Fruit fly (Drosophila melanogaster) whole organism, prepupa: Measurements from ENCODE around the gene COX6B.

ENCODE experiments used
- CG10631 ChIP-seq: fragments of 200-800 bp; sonication (Bioruptor generic); optimal IDR thresholded peaks from 2 replicates; lab custom pipeline; 2016; ENCODE audit warnings: missing biosample characterization, missing genetic modification characterization
- CG10669 ChIP-seq: fragments of 200-800 bp; sonication (Bioruptor generic); optimal IDR thresholded peaks from 3 replicates; lab custom pipeline; 2018; ENCODE audit warnings: missing biosample characterization, mild to moderate bottlenecking, missing genetic modification characterization, moderate library complexity
- CG11294 ChIP-seq: fragments of 200-800 bp; sonication (Bioruptor generic); IDR thresholded peaks from 2 replicates; pipeline ENCODE4 v1.3.6; 2022; ENCODE audit warnings: missing biosample characterization, missing genetic modification characterization
- CG1621 ChIP-seq: fragments of 200-800 bp; sonication (Bioruptor generic); optimal IDR thresholded peaks from 3 replicates; lab custom pipeline; 2018; ENCODE audit warnings: missing biosample characterization, mild to moderate bottlenecking, missing genetic modification characterization
- CG3032 ChIP-seq: fragments of 200-800 bp; optimal IDR thresholded peaks from 2 replicates; lab custom pipeline; 2019; ENCODE audit warnings: missing biosample characterization, mild to moderate bottlenecking, missing genetic modification characterization, moderate library complexity
- CG31627 ChIP-seq: fragments of 200-800 bp; sonication (Bioruptor generic); optimal IDR thresholded peaks from 3 replicates; lab custom pipeline; 2016; ENCODE audit warnings: missing biosample characterization, missing genetic modification characterization
- CG32006 ChIP-seq: fragments of 200-800 bp; sonication (Bioruptor generic); optimal IDR thresholded peaks from 3 replicates; lab custom pipeline; 2017; ENCODE audit warnings: missing biosample characterization, mild to moderate bottlenecking, missing genetic modification characterization
- CG34406 ChIP-seq: fragments of 200-800 bp; sonication (Bioruptor generic); optimal IDR thresholded peaks from 3 replicates; lab custom pipeline; 2016; ENCODE audit warnings: missing biosample characterization, missing genetic modification characterization
- CG3919 ChIP-seq: fragments of 200-800 bp; sonication (Bioruptor generic); optimal IDR thresholded peaks from 3 replicates; lab custom pipeline; 2016; ENCODE audit warnings: missing biosample characterization, missing genetic modification characterization
- CG4318 ChIP-seq: fragments of 200-800 bp; sonication (Bioruptor generic); optimal IDR thresholded peaks from 3 replicates; lab custom pipeline; 2017; ENCODE audit warnings: missing biosample characterization, mild to moderate bottlenecking, missing genetic modification characterization
- CG6163 ChIP-seq: fragments of 200-800 bp; sonication (Bioruptor generic); IDR thresholded peaks from 3 replicates; pipeline ENCODE4 v1.3.6; 2022; ENCODE audit warnings: missing biosample characterization, missing genetic modification characterization
- CG6276 ChIP-seq: fragments of 200-800 bp; sonication (Bioruptor generic); optimal IDR thresholded peaks from 2 replicates; lab custom pipeline; 2017; ENCODE audit warnings: missing biosample characterization, mild to moderate bottlenecking, missing genetic modification characterization
- CG6808 ChIP-seq: fragments of 200-800 bp; sonication (Bioruptor generic); optimal IDR thresholded peaks from 3 replicates; lab custom pipeline; 2017; ENCODE audit warnings: missing biosample characterization, missing genetic modification characterization, mild to moderate bottlenecking, moderate library complexity, missing genetic modification reagents
- CG7368 ChIP-seq: fragments of 200-800 bp; sonication (Bioruptor generic); optimal IDR thresholded peaks from 3 replicates; lab custom pipeline; 2016; ENCODE audit warnings: missing biosample characterization, missing genetic modification characterization
- CG8119 ChIP-seq: fragments of 200-800 bp; sonication (Bioruptor generic); IDR thresholded peaks from 3 replicates; pipeline ENCODE4 v1.3.6; 2022; ENCODE audit warnings: missing biosample characterization, missing genetic modification characterization
- CG8319 ChIP-seq: fragments of 200-800 bp; sonication (Bioruptor generic); optimal IDR thresholded peaks from 3 replicates; lab custom pipeline; 2016; ENCODE audit warnings: missing biosample characterization, missing genetic modification characterization
- CG8632 ChIP-seq: fragments of 200-800 bp; sonication (Bioruptor generic); optimal IDR thresholded peaks from 3 replicates; lab custom pipeline; 2016; ENCODE audit warnings: missing biosample characterization, missing genetic modification characterization
- Eip75B ChIP-seq: fragments of 200-800 bp; sonication (Bioruptor generic); optimal IDR thresholded peaks from 3 replicates; lab custom pipeline; 2016; ENCODE audit warnings: missing biosample characterization, missing genetic modification characterization
- Eip78C ChIP-seq: fragments of 200-800 bp; sonication (Bioruptor generic); peaks from one replicate; lab custom pipeline; 2016; ENCODE audit warnings: missing biosample characterization, missing genetic modification characterization
- Ets96B ChIP-seq: fragments of 200-800 bp; optimal IDR thresholded peaks from 2 replicates; lab custom pipeline; 2019; ENCODE audit warnings: missing biosample characterization, mild to moderate bottlenecking, missing genetic modification characterization, moderate library complexity
- Hr38 ChIP-seq: sonication (Bioruptor generic); optimal IDR thresholded peaks from 2 replicates; lab custom pipeline; 2016; ENCODE audit warnings: missing biosample characterization, missing genetic modification characterization
- Hr39 ChIP-seq: fragments of 200-800 bp; sonication (Bioruptor generic); optimal IDR thresholded peaks from 2 replicates; lab custom pipeline; 2016; ENCODE audit warnings: missing biosample characterization, missing genetic modification characterization
- Hr4 ChIP-seq: fragments of 200-800 bp; sonication (Bioruptor generic); optimal IDR thresholded peaks from 3 replicates; lab custom pipeline; 2016; ENCODE audit warnings: missing biosample characterization, missing genetic modification characterization
- Lpt ChIP-seq: fragments of 200-800 bp; sonication (Bioruptor generic); optimal IDR thresholded peaks from 3 replicates; lab custom pipeline; 2016; ENCODE audit warnings: missing biosample characterization, missing genetic modification characterization
- Met ChIP-seq: fragments of 200-800 bp; sonication (Bioruptor generic); optimal IDR thresholded peaks from 3 replicates; lab custom pipeline; 2016; ENCODE audit warnings: missing biosample characterization, missing genetic modification characterization
- OdsH ChIP-seq: fragments of 200-800 bp; sonication (Bioruptor generic); optimal IDR thresholded peaks from 3 replicates; lab custom pipeline; 2016; ENCODE audit warnings: missing biosample characterization, missing genetic modification characterization
- Sox14 ChIP-seq: fragments of 200-800 bp; sonication (Bioruptor generic); optimal IDR thresholded peaks from 3 replicates; lab custom pipeline; 2016; ENCODE audit warnings: missing biosample characterization, missing genetic modification characterization
- Sox15 ChIP-seq: fragments of 200-800 bp; sonication (Bioruptor generic); optimal IDR thresholded peaks from 3 replicates; lab custom pipeline; 2016; ENCODE audit warnings: missing biosample characterization, missing genetic modification characterization
- achi ChIP-seq: fragments of 200-800 bp; sonication (Bioruptor generic); optimal IDR thresholded peaks from 3 replicates; lab custom pipeline; 2016; ENCODE audit warnings: missing biosample characterization, missing genetic modification characterization
- acj6 ChIP-seq: fragments of 200-800 bp; sonication (Bioruptor generic); optimal IDR thresholded peaks from 3 replicates; lab custom pipeline; 2016; ENCODE audit warnings: missing biosample characterization, missing genetic modification characterization
- cyc ChIP-seq: fragments of 200-800 bp; sonication (Bioruptor generic); optimal IDR thresholded peaks from 3 replicates; lab custom pipeline; 2016; ENCODE audit warnings: missing biosample characterization, missing genetic modification characterization
- dac ChIP-seq: fragments of 200-800 bp; sonication (Bioruptor generic); optimal IDR thresholded peaks from 2 replicates; lab custom pipeline; 2017; ENCODE audit warnings: missing biosample characterization, mild to moderate bottlenecking, missing genetic modification characterization
- dsx ChIP-seq: fragments of 200-800 bp; optimal IDR thresholded peaks from 3 replicates; lab custom pipeline; 2019; ENCODE audit warnings: missing biosample characterization, mild to moderate bottlenecking, missing genetic modification characterization, moderate library complexity; ENCODE audit not compliant: poor library complexity, severe bottlenecking
- esn ChIP-seq: fragments of 200-800 bp; sonication (Bioruptor generic); optimal IDR thresholded peaks from 2 replicates; lab custom pipeline; 2016; ENCODE audit warnings: missing biosample characterization, mild to moderate bottlenecking, missing genetic modification characterization, moderate library complexity
- fd59A ChIP-seq: fragments of 200-800 bp; sonication (Bioruptor generic); optimal IDR thresholded peaks from 2 replicates; lab custom pipeline; 2017; ENCODE audit warnings: missing biosample characterization, mild to moderate bottlenecking, missing genetic modification characterization, missing genetic modification reagents
- fkh ChIP-seq: fragments of 200-800 bp; sonication (Bioruptor generic); optimal IDR thresholded peaks from 3 replicates; lab custom pipeline; 2017; ENCODE audit warnings: missing biosample characterization, mild to moderate bottlenecking, missing genetic modification characterization, moderate library complexity
- lz ChIP-seq: fragments of 200-800 bp; sonication (Bioruptor generic); optimal IDR thresholded peaks from 3 replicates; lab custom pipeline; 2016; ENCODE audit warnings: missing biosample characterization, missing genetic modification characterization
- pdm3 ChIP-seq: fragments of 200-800 bp; sonication (Bioruptor generic); optimal IDR thresholded peaks from 3 replicates; lab custom pipeline; 2016; ENCODE audit warnings: missing biosample characterization, missing genetic modification characterization
- spab ChIP-seq: fragments of 200-800 bp; sonication (Bioruptor generic); optimal IDR thresholded peaks from 2 replicates; lab custom pipeline; 2017; ENCODE audit warnings: missing biosample characterization, mild to moderate bottlenecking, missing genetic modification characterization, missing genetic modification reagents
- ss ChIP-seq, 2 experiments: fragments of 200-800 bp; sonication (Bioruptor generic); optimal IDR thresholded peaks; 2 replicates in 1 of 2; 3 replicates in 1 of 2; lab custom pipeline; 2017 to 2018; ENCODE audit warnings: mild to moderate bottlenecking in 2 of 2, missing biosample characterization in 2 of 2, missing genetic modification characterization in 2 of 2, moderate library complexity in 1 of 2
- svp ChIP-seq: fragments of 200-800 bp; sonication (Bioruptor generic); peaks from one replicate; lab custom pipeline; 2016; ENCODE audit warnings: missing biosample characterization, missing genetic modification characterization
- topi ChIP-seq: fragments of 200-800 bp; sonication (Bioruptor generic); optimal IDR thresholded peaks from 3 replicates; lab custom pipeline; 2016; ENCODE audit warnings: missing biosample characterization, missing genetic modification characterization
- vri ChIP-seq: fragments of 200-800 bp; sonication (Bioruptor generic); optimal IDR thresholded peaks from 3 replicates; lab custom pipeline; 2016; ENCODE audit warnings: missing biosample characterization, mild to moderate bottlenecking, missing genetic modification characterization

The COX6B gene

DNA sequence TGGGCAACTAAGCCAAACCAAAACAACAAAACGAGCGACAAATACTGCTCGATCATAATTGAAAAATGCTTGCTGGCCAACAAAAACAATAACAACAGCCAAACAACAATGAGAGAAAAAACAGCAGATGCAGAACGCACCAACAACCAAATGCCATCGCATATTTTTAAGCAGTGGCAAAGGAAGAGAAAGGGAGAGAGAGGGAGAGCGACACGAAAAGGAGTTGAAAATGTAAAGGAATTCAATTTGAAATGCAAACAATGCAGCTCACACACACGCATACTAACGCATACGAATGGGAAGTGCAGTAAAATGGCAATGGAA is 44.4 kb upstream of the COX6B start:
- TF ChIP-seq vri (GFP tag; lab: Kevin White, UChicago) (no peak), lz (GFP tag; lab: Kevin White, UChicago) (no peak), CG7368 (GFP tag; lab: Kevin White, UChicago) (no peak), Eip75B (GFP tag; lab: Kevin White, UChicago) (no peak)
- TF ChIP-seq, all 60 proteins: peak for 0

- TF ChIP-seq Eip78C (GFP tag; lab: Kevin White, UChicago) = peak; percentile 38
- no peak for TF ChIP-seq CG10631
- no peak for TF ChIP-seq Hr39 (GFP tag; lab: Kevin White, UChicago)
- TF ChIP-seq fkh (GFP tag; lab: Kevin White, UChicago) = peak; percentile 65
- no peak for TF ChIP-seq lz (GFP tag; lab: Kevin White, UChicago)
- TF ChIP-seq dac (GFP tag; lab: Kevin White, UChicago) = no peak
- TF ChIP-seq CG6163 = peak; percentile 36; the same call in 1 of the 3 replicates
Observed at dm6 chrX:19787921-19788620, 43.9 kb upstream of the COX6B start.

- TF ChIP-seq spab = no peak
- TF ChIP-seq cyc (GFP tag; lab: Kevin White, UChicago) = no peak
- no peak for TF ChIP-seq dac (GFP tag; lab: Kevin White, UChicago)
- peak in 1 of 2 experiments; percentile 85 for TF ChIP-seq ss (GFP tag; optimal IDR thresholded peaks at IDR 0.05; lab: Kevin White, UChicago)
Observed at dm6 chrX:19786823-19787222, 42.7 kb upstream of the COX6B start.

DNA sequence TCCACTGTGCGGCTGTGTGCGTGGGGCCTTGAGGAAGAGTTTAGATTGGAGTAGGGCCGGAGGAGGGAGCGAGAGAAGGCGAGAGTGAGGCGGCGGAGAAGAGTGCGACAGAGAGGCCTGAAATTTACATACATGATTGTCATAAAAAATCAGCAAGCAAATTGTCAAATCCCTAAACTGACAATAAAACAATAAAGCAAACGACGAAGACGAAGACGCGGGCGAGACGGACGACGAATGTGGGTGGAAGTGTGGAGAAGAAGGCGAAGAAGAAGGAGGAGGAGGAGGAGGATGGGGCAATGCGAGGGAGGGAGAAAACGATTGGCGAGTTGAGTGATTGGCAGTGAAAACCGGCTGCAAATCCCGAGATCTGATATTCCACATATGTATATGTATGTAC is 41.3 kb upstream of the COX6B start:
- no peak for TF ChIP-seq CG8119 (GFP tag; lab: Robert Waterston, UW)

DNA sequence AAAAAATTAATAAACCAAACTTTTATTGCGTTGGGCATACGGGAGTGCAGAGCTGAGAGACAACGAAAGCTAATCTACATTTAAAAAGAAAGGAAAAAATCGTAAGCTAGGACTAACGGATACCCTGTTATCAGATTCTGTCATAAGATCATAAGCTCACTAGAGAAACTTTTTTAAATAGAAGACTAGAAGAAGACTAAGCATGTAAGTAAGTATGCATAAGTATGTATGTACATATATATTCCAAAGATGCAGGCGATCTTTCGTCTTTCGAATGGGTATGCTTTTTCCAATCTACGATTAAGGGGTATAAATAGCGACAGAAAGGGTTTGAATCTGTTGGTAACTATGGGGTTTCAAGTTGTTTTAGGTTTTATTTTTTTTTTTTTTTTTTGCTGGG is 40.7 kb upstream of the COX6B start:
- TF ChIP-seq achi = peak; percentile 18
- TF ChIP-seq CG6276 = no peak
- TF ChIP-seq pdm3 = peak; percentile 18
- TF ChIP-seq CG8319 = no peak
- TF ChIP-seq Sox15 (GFP tag; lab: Kevin White, UChicago) = no peak
- no peak for TF ChIP-seq CG8632
- TF ChIP-seq Hr4 = peak; percentile 43
- TF ChIP-seq CG10669 (GFP tag; lab: Kevin White, UChicago) = peak; percentile 33
- peak; percentile 4 for TF ChIP-seq acj6 (GFP tag; lab: Kevin White, UChicago)
- peak; percentile 33 for TF ChIP-seq CG3032 (tag; lab: Kevin White, UChicago)
- TF ChIP-seq CG31627 (GFP tag; lab: Kevin White, UChicago) = no peak
- peak; percentile 40 for TF ChIP-seq CG32006
- peak; percentile 21 for TF ChIP-seq dsx (GFP tag; lab: Kevin White, UChicago)
- no peak for TF ChIP-seq svp (GFP tag; lab: Kevin White, UChicago)
- no peak for TF ChIP-seq CG11294 (GFP tag; lab: Robert Waterston, UW)
- peak; percentile 25 for TF ChIP-seq OdsH
- TF ChIP-seq Lpt (GFP tag; lab: Kevin White, UChicago) = no peak
- TF ChIP-seq fd59A = peak; percentile 24
- TF ChIP-seq CG34406 (GFP tag; lab: Kevin White, UChicago) = peak; percentile 12
- peak; percentile 47 for TF ChIP-seq Ets96B
- TF ChIP-seq CG3919 (GFP tag; lab: Kevin White, UChicago) = peak; percentile 20
- TF ChIP-seq CG1621 = peak; percentile 6
- peak; percentile 4 for TF ChIP-seq topi (GFP tag; lab: Kevin White, UChicago)
- TF ChIP-seq Met = peak; percentile 8
- TF ChIP-seq CG10631 = peak; percentile 54
- peak; percentile 80 for TF ChIP-seq Eip78C (GFP tag; lab: Kevin White, UChicago)
- TF ChIP-seq CG4318 = no peak
- TF ChIP-seq esn (GFP tag; lab: Kevin White, UChicago) = no peak
- TF ChIP-seq CG6163 = peak; percentile 40; the same call in 1 of the 3 replicates
- peak; percentile 24 for TF ChIP-seq Sox14 (GFP tag; lab: Kevin White, UChicago)
- no peak for TF ChIP-seq Hr38 (GFP tag; lab: Kevin White, UChicago)
- peak; percentile 23 for TF ChIP-seq spab
- peak; percentile 31 for TF ChIP-seq CG6808
- TF ChIP-seq Eip75B (GFP tag; lab: Kevin White, UChicago) = peak; percentile 49
- TF ChIP-seq cyc (GFP tag; lab: Kevin White, UChicago) = no peak
- TF ChIP-seq, all 60 proteins: peak for 23
